Fruit fly (Drosophila melanogaster) whole organism, wandering third instar larva: ENCODE measurements around the gene spen.

ENCODE experiments used
- Abd-B ChIP-seq: fragments of >200 bp; optimal IDR thresholded peaks from 2 replicates; lab custom pipeline; 2017; ENCODE audit warnings: missing biosample characterization, missing genetic modification characterization
- CG32264 ChIP-seq: fragments of 200-800 bp; sonication (Bioruptor generic); optimal IDR thresholded peaks from 2 replicates; lab custom pipeline; 2016; ENCODE audit warnings: missing biosample characterization, missing genetic modification characterization
- CG9705 ChIP-seq: fragments of 200-800 bp; sonication (Bioruptor generic); optimal IDR thresholded peaks from 2 replicates; lab custom pipeline; 2018; ENCODE audit warnings: missing biosample characterization, mild to moderate bottlenecking, missing genetic modification characterization
- CrebA ChIP-seq: fragments of 200-800 bp; sonication (Bioruptor generic); optimal IDR thresholded peaks from 2 replicates; lab custom pipeline; 2016; ENCODE audit warnings: missing biosample characterization, mild to moderate bottlenecking, missing genetic modification characterization, borderline replicate concordance
- Dfd ChIP-seq: fragments of >200 bp; optimal IDR thresholded peaks from 2 replicates; lab custom pipeline; 2017; ENCODE audit warnings: missing biosample characterization, missing genetic modification characterization
- Dif ChIP-seq: fragments of 200-275, 200-300 bp; sonication (Bioruptor generic); optimal IDR thresholded peaks from 2 replicates; lab custom pipeline; 2018; ENCODE audit warnings: missing biosample characterization, missing genetic modification characterization; ENCODE audit not compliant: partially characterized antibody
- GATAd ChIP-seq: sonication (Bioruptor generic); optimal IDR thresholded peaks from 2 replicates; lab custom pipeline; 2016; ENCODE audit warnings: missing biosample characterization, missing genetic modification characterization
- HLH106 ChIP-seq: fragments of 200-800 bp; optimal IDR thresholded peaks from 3 replicates; lab custom pipeline; 2019; ENCODE audit warnings: missing biosample characterization, mild to moderate bottlenecking, missing genetic modification characterization, moderate library complexity
- Hnf4 ChIP-seq: fragments of 200-800 bp; sonication (Bioruptor generic); optimal IDR thresholded peaks from 2 replicates; lab custom pipeline; 2016; ENCODE audit warnings: missing biosample characterization, mild to moderate bottlenecking, missing genetic modification characterization
- Hr78 ChIP-seq: fragments of >200 bp; optimal IDR thresholded peaks from 2 replicates; lab custom pipeline; 2017; ENCODE audit warnings: missing biosample characterization, missing genetic modification characterization
- Hr83 ChIP-seq: fragments of 200-300 bp; sonication (Bioruptor generic); optimal IDR thresholded peaks from 2 replicates; lab custom pipeline; 2016; ENCODE audit warnings: missing biosample characterization, mild to moderate bottlenecking, missing genetic modification characterization, moderate library complexity; ENCODE audit not compliant: poor library complexity, severe bottlenecking
- Jra ChIP-seq: sonication (Bioruptor generic); optimal IDR thresholded peaks from 2 replicates; lab custom pipeline; 2016; ENCODE audit warnings: missing biosample characterization, missing genetic modification characterization
- Mio ChIP-seq: sonication (Bioruptor generic); optimal IDR thresholded peaks from 2 replicates; lab custom pipeline; 2016; ENCODE audit warnings: missing biosample characterization, missing genetic modification characterization
- Myc ChIP-seq: fragments of >200 bp; optimal IDR thresholded peaks from 2 replicates; lab custom pipeline; 2017
- N ChIP-seq: fragments of >200 bp; optimal IDR thresholded peaks from 2 replicates; lab custom pipeline; 2018; ENCODE audit warnings: missing biosample characterization, missing external identifiers, missing genetic modification characterization
- OdsH ChIP-seq: fragments of 200-800 bp; sonication (Bioruptor generic); optimal IDR thresholded peaks from 2 replicates; lab custom pipeline; 2016; ENCODE audit warnings: missing biosample characterization, mild to moderate bottlenecking, missing genetic modification characterization
- Rel ChIP-seq, 2 experiments: fragments of 200-800 bp; sonication (Bioruptor generic) in 1 of 2; optimal IDR thresholded peaks; 2 replicates in 1 of 2; 3 replicates in 1 of 2; lab custom pipeline; 2016 to 2019; ENCODE audit warnings: mild to moderate bottlenecking in 2 of 2, missing biosample characterization in 2 of 2, missing genetic modification characterization in 2 of 2, moderate library complexity in 1 of 2
- Sp1 ChIP-seq: fragments of 200-800 bp; sonication (Bioruptor generic); optimal IDR thresholded peaks from 3 replicates; lab custom pipeline; 2019; ENCODE audit warnings: missing biosample characterization, mild to moderate bottlenecking, missing genetic modification characterization, moderate library complexity
- Vsx2 ChIP-seq: fragments of 200-300, 225-300 bp; sonication (Bioruptor generic); optimal IDR thresholded peaks from 2 replicates; lab custom pipeline; 2018; ENCODE audit warnings: missing biosample characterization, missing genetic modification characterization; ENCODE audit not compliant: partially characterized antibody
- br ChIP-seq: fragments of 200-800 bp; sonication (Bioruptor generic); optimal IDR thresholded peaks from 2 replicates; lab custom pipeline; 2016; ENCODE audit warnings: missing biosample characterization, missing genetic modification characterization
- brk ChIP-seq: fragments of 200-800 bp; sonication (Bioruptor generic); optimal IDR thresholded peaks from 2 replicates; lab custom pipeline; 2016; ENCODE audit warnings: missing biosample characterization, mild to moderate bottlenecking, missing genetic modification characterization
- dl ChIP-seq, 2 experiments: fragments of 175-275, 200-275 bp in 1 of 2; fragments of 200-275 bp in 1 of 2; sonication (Bioruptor generic); optimal IDR thresholded peaks; lab custom pipeline; 2018; ENCODE audit warnings: mild to moderate bottlenecking in 2 of 2, missing biosample characterization in 2 of 2, missing genetic modification characterization in 2 of 2, moderate library complexity in 2 of 2; ENCODE audit not compliant: partially characterized antibody in 2 of 2, insufficient read depth in 1 of 2
- dmrt93B ChIP-seq: fragments of 200-800 bp; sonication (Bioruptor generic); optimal IDR thresholded peaks from 2 replicates; lab custom pipeline; 2018; ENCODE audit warnings: missing biosample characterization, mild to moderate bottlenecking, missing genetic modification characterization
- dsf ChIP-seq: sonication (Bioruptor generic); optimal IDR thresholded peaks from 2 replicates; lab custom pipeline; 2016; ENCODE audit warnings: missing biosample characterization, missing genetic modification characterization, borderline replicate concordance
- ey ChIP-seq: fragments of 200-800 bp; sonication (Bioruptor generic); optimal IDR thresholded peaks from 2 replicates; lab custom pipeline; 2016; ENCODE audit warnings: missing biosample characterization, missing genetic modification characterization
- foxo ChIP-seq, 2 experiments: fragments of 200-800 bp; sonication (Bioruptor generic); optimal IDR thresholded peaks; 2 replicates in 1 of 2; 3 replicates in 1 of 2; lab custom pipeline; 2016 to 2017; ENCODE audit warnings: missing biosample characterization in 2 of 2, missing genetic modification characterization in 2 of 2
- fru ChIP-seq: fragments of 200-800 bp; sonication (Bioruptor generic); optimal IDR thresholded peaks from 3 replicates; lab custom pipeline; 2016; ENCODE audit warnings: missing biosample characterization, mild to moderate bottlenecking, missing genetic modification characterization
- h ChIP-seq: fragments of 200-800 bp; sonication (Bioruptor generic); optimal IDR thresholded peaks from 3 replicates; lab custom pipeline; 2016; ENCODE audit warnings: missing biosample characterization, mild to moderate bottlenecking, missing genetic modification characterization
- jim ChIP-seq: fragments of 175-275, 200-325 bp; sonication (Bioruptor generic); optimal IDR thresholded peaks from 2 replicates; lab custom pipeline; 2016; ENCODE audit warnings: missing biosample characterization, mild to moderate bottlenecking, missing genetic modification characterization
- lola ChIP-seq: fragments of >200 bp; optimal IDR thresholded peaks from 2 replicates; lab custom pipeline; 2017; ENCODE audit warnings: missing biosample characterization, missing genetic modification characterization
- pan ChIP-seq: fragments of >200 bp; optimal IDR thresholded peaks from 2 replicates; lab custom pipeline; 2017
- psq ChIP-seq: fragments of 200-800 bp; sonication (Bioruptor generic); optimal IDR thresholded peaks from 3 replicates; lab custom pipeline; 2017; ENCODE audit warnings: missing biosample characterization, mild to moderate bottlenecking, missing genetic modification characterization, moderate library complexity
- rgr ChIP-seq: fragments of 200-800 bp; sonication (Bioruptor generic); optimal IDR thresholded peaks from 3 replicates; lab custom pipeline; 2016; ENCODE audit warnings: missing biosample characterization, mild to moderate bottlenecking, missing genetic modification characterization
- sage ChIP-seq: fragments of 200-800 bp; sonication (Bioruptor generic); optimal IDR thresholded peaks from 2 replicates; lab custom pipeline; 2016; ENCODE audit warnings: missing biosample characterization, mild to moderate bottlenecking, missing genetic modification characterization
- sv ChIP-seq: fragments of 200-800 bp; sonication (Bioruptor generic); optimal IDR thresholded peaks from 3 replicates; lab custom pipeline; 2016; ENCODE audit warnings: missing biosample characterization, missing genetic modification characterization
- tai ChIP-seq: sonication (Bioruptor generic); optimal IDR thresholded peaks from 2 replicates; lab custom pipeline; 2016; ENCODE audit warnings: missing biosample characterization, missing genetic modification characterization
- usp ChIP-seq: fragments of >200 bp; optimal IDR thresholded peaks from 2 replicates; lab custom pipeline; 2017; ENCODE audit warnings: missing biosample characterization, missing genetic modification characterization
- woc ChIP-seq: sonication (Bioruptor generic); optimal IDR thresholded peaks from 2 replicates; lab custom pipeline; 2016; ENCODE audit warnings: missing biosample characterization, mild to moderate bottlenecking, missing genetic modification characterization

spen gene

DNA sequence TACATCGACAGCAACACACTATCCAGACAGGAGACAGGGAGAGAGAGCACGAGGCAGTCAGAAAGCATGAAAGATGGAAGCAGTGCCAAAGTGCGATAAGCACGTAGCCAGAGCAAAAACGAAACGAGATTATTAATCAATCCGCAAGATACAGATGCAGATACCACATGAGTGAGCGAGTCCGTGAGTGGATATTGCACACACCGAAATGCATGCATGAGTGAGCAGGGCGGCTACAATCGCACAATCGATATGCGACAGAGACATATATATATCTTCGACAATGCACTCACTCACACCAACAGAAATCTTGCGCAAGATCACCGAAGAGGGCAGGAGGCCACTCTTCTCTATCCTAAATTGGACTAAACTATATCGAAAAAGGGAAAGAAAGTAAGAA lies 64.0 kb downstream of the spen start:
- TF ChIP-seq CG9705 (GFP tag; lab: Kevin White, UChicago) (no peak), foxo (GFP tag; optimal IDR thresholded peaks at IDR 0.05; lab: Kevin White, UChicago) (no peak), psq (GFP tag; lab: Kevin White, UChicago) (peak; percentile 20)

DNA sequence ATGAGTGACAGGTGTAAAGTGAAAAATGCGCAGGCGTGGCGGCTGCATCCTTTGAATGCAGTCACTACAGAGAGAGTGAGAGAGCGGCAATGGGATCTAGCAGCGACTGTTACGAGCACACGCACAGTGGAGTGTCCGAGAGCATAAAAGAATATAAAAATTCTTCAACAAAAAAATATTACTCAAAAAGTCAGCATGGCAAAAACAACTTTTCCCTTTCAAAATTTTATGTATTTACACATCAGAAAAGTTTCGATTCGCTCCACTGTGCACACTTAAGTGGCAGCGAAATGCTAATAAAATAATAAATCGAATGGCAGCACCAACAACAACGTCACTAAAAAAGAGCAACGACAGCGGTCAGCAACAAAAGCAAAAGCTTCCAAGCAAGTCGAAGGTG lies 64.5 kb downstream of the spen start:
- TF ChIP-seq psq (GFP tag; lab: Kevin White, UChicago) = no peak
- TF ChIP-seq CrebA (GFP tag; lab: Kevin White, UChicago) = peak; percentile 64
- no peak for TF ChIP-seq pan (lab: Kevin White, UChicago)
- peak; percentile 88 for TF ChIP-seq Hnf4 (GFP tag; lab: Kevin White, UChicago)
- TF ChIP-seq Dfd (GFP tag; lab: Kevin White, UChicago) = no peak
- peak; percentile 75 for TF ChIP-seq tai (GFP tag; lab: Kevin White, UChicago)
- peak; percentile 87 for TF ChIP-seq fru (GFP tag; lab: Kevin White, UChicago)
- TF ChIP-seq Dif = no peak
- peak; percentile 29 for TF ChIP-seq Rel (GFP tag; optimal IDR thresholded peaks at IDR 0.05; lab: Kevin White, UChicago)
- no peak for TF ChIP-seq Rel (tag; optimal IDR thresholded peaks at IDR 0.05; lab: Kevin White, UChicago)
- no peak for TF ChIP-seq dl (GFP tag; optimal IDR thresholded peaks at IDR 0.05; lab: Kevin White, UChicago; ENCODE audit: insufficient read depth in 1 of 2, partially characterized antibody in 2 of 2)
- peak; percentile 76 for TF ChIP-seq CG32264
- peak; percentile 25 for TF ChIP-seq Mio (GFP tag; lab: Kevin White, UChicago)
- TF ChIP-seq sv (GFP tag; lab: Kevin White, UChicago) = peak; percentile 57
- TF ChIP-seq foxo (GFP tag; optimal IDR thresholded peaks at IDR 0.05; lab: Kevin White, UChicago) = peak; percentile 56 to 94
- no peak for TF ChIP-seq usp (GFP tag; lab: Kevin White, UChicago)
- TF ChIP-seq brk (GFP tag; lab: Kevin White, UChicago) = peak; percentile 70
- TF ChIP-seq sage (GFP tag; lab: Kevin White, UChicago) = peak; percentile 82
- no peak for TF ChIP-seq jim
- TF ChIP-seq HLH106 (tag; lab: Kevin White, UChicago) = peak; percentile 70
- peak; percentile 83 for TF ChIP-seq OdsH (GFP tag; lab: Kevin White, UChicago)
- no peak for TF ChIP-seq N (GFP tag; lab: Kevin White, UChicago)
- no peak for TF ChIP-seq CG9705 (GFP tag; lab: Kevin White, UChicago)
- peak; percentile 90 for TF ChIP-seq ey (GFP tag; lab: Kevin White, UChicago)
- TF ChIP-seq Sp1 (GFP tag; lab: Kevin White, UChicago) = peak; percentile 76
- TF ChIP-seq Hr83 (GFP tag; lab: Kevin White, UChicago) = peak; percentile 70
- TF ChIP-seq Jra (GFP tag; lab: Kevin White, UChicago) = peak; percentile 49
- TF ChIP-seq h (GFP tag; lab: Kevin White, UChicago) = peak; percentile 92
- no peak for TF ChIP-seq lola
- no peak for TF ChIP-seq Myc (lab: Kevin White, UChicago)
- TF ChIP-seq Vsx2 (GFP tag; lab: Kevin White, UChicago) = no peak
- peak; percentile 90 for TF ChIP-seq br (GFP tag; lab: Kevin White, UChicago)
- peak; percentile 57 for TF ChIP-seq dmrt93B (GFP tag; lab: Kevin White, UChicago)
- peak; percentile 93 for TF ChIP-seq rgr (GFP tag; lab: Kevin White, UChicago)
- no peak for TF ChIP-seq GATAd
- TF ChIP-seq dsf (GFP tag; lab: Kevin White, UChicago) = peak; percentile 21
- TF ChIP-seq Abd-B = no peak
- peak; percentile 82 for TF ChIP-seq woc (GFP tag; lab: Kevin White, UChicago)
- no peak for TF ChIP-seq Hr78
